Fruit fly (Drosophila melanogaster) whole organism, prepupa: Measurements from ENCODE around the gene Grx1.

Experiments
- CG10669 ChIP-seq: fragments of 200-800 bp; sonication (Bioruptor generic); optimal IDR thresholded peaks from 3 replicates; lab custom pipeline; 2018; ENCODE audit warnings: missing biosample characterization, mild to moderate bottlenecking, missing genetic modification characterization, moderate library complexity
- CG11294 ChIP-seq: fragments of 200-800 bp; sonication (Bioruptor generic); IDR thresholded peaks from 2 replicates; pipeline ENCODE4 v1.3.6; 2022; ENCODE audit warnings: missing biosample characterization, missing genetic modification characterization
- CG11762 ChIP-seq: fragments of 200-800 bp; sonication (Bioruptor generic); optimal IDR thresholded peaks from 3 replicates; lab custom pipeline; 2016; ENCODE audit warnings: missing biosample characterization, missing genetic modification characterization; ENCODE audit not compliant: insufficient read depth
- CG11902 ChIP-seq: fragments of 200-800 bp; sonication (Bioruptor generic); optimal IDR thresholded peaks from 3 replicates; lab custom pipeline; 2016; ENCODE audit warnings: missing biosample characterization, missing genetic modification characterization
- CG15336 ChIP-seq: fragments of 200-800 bp; sonication (Bioruptor generic); IDR thresholded peaks from 2 replicates; pipeline ENCODE4 v1.3.6; 2022; ENCODE audit warnings: missing biosample characterization, missing genetic modification characterization
- CG1621 ChIP-seq: fragments of 200-800 bp; sonication (Bioruptor generic); optimal IDR thresholded peaks from 3 replicates; lab custom pipeline; 2018; ENCODE audit warnings: missing biosample characterization, mild to moderate bottlenecking, missing genetic modification characterization
- CG3032 ChIP-seq: fragments of 200-800 bp; optimal IDR thresholded peaks from 2 replicates; lab custom pipeline; 2019; ENCODE audit warnings: missing biosample characterization, mild to moderate bottlenecking, missing genetic modification characterization, moderate library complexity
- CG32006 ChIP-seq: fragments of 200-800 bp; sonication (Bioruptor generic); optimal IDR thresholded peaks from 3 replicates; lab custom pipeline; 2017; ENCODE audit warnings: missing biosample characterization, mild to moderate bottlenecking, missing genetic modification characterization
- CG3919 ChIP-seq: fragments of 200-800 bp; sonication (Bioruptor generic); optimal IDR thresholded peaks from 3 replicates; lab custom pipeline; 2016; ENCODE audit warnings: missing biosample characterization, missing genetic modification characterization
- CG4318 ChIP-seq: fragments of 200-800 bp; sonication (Bioruptor generic); optimal IDR thresholded peaks from 3 replicates; lab custom pipeline; 2017; ENCODE audit warnings: missing biosample characterization, mild to moderate bottlenecking, missing genetic modification characterization
- CG6163 ChIP-seq: fragments of 200-800 bp; sonication (Bioruptor generic); IDR thresholded peaks from 3 replicates; pipeline ENCODE4 v1.3.6; 2022; ENCODE audit warnings: missing biosample characterization, missing genetic modification characterization
- CG6276 ChIP-seq: fragments of 200-800 bp; sonication (Bioruptor generic); optimal IDR thresholded peaks from 2 replicates; lab custom pipeline; 2017; ENCODE audit warnings: missing biosample characterization, mild to moderate bottlenecking, missing genetic modification characterization
- CG6792 ChIP-seq: fragments of 200-800 bp; sonication (Bioruptor generic); optimal IDR thresholded peaks from 3 replicates; lab custom pipeline; 2016; ENCODE audit warnings: missing biosample characterization, missing genetic modification characterization
- CG6854 ChIP-seq: fragments of 200-800 bp; sonication (Bioruptor generic); optimal IDR thresholded peaks from 2 replicates; lab custom pipeline; 2017; ENCODE audit warnings: missing biosample characterization, mild to moderate bottlenecking, missing genetic modification characterization
- CG7368 ChIP-seq: fragments of 200-800 bp; sonication (Bioruptor generic); optimal IDR thresholded peaks from 3 replicates; lab custom pipeline; 2016; ENCODE audit warnings: missing biosample characterization, missing genetic modification characterization
- CG8119 ChIP-seq: fragments of 200-800 bp; sonication (Bioruptor generic); IDR thresholded peaks from 3 replicates; pipeline ENCODE4 v1.3.6; 2022; ENCODE audit warnings: missing biosample characterization, missing genetic modification characterization
- CG8319 ChIP-seq: fragments of 200-800 bp; sonication (Bioruptor generic); optimal IDR thresholded peaks from 3 replicates; lab custom pipeline; 2016; ENCODE audit warnings: missing biosample characterization, missing genetic modification characterization
- CG8632 ChIP-seq: fragments of 200-800 bp; sonication (Bioruptor generic); optimal IDR thresholded peaks from 3 replicates; lab custom pipeline; 2016; ENCODE audit warnings: missing biosample characterization, missing genetic modification characterization
- CG9139 ChIP-seq: fragments of 200-800 bp; sonication (Bioruptor generic); optimal IDR thresholded peaks from 3 replicates; lab custom pipeline; 2017; ENCODE audit warnings: missing biosample characterization, mild to moderate bottlenecking, missing genetic modification characterization
- Eip75B ChIP-seq: fragments of 200-800 bp; sonication (Bioruptor generic); optimal IDR thresholded peaks from 3 replicates; lab custom pipeline; 2016; ENCODE audit warnings: missing biosample characterization, missing genetic modification characterization
- Eip78C ChIP-seq: fragments of 200-800 bp; sonication (Bioruptor generic); peaks from one replicate; lab custom pipeline; 2016; ENCODE audit warnings: missing biosample characterization, missing genetic modification characterization
- Ets21C ChIP-seq: fragments of 200-800 bp; sonication (Bioruptor generic); optimal IDR thresholded peaks from 3 replicates; lab custom pipeline; 2016; ENCODE audit warnings: missing biosample characterization, missing genetic modification characterization
- Gug ChIP-seq: fragments of 200-800 bp; sonication (Bioruptor generic); IDR thresholded peaks from 2 replicates; pipeline ENCODE4 v1.3.6; 2022; ENCODE audit warnings: missing biosample characterization, missing genetic modification characterization
- Hr38 ChIP-seq: sonication (Bioruptor generic); optimal IDR thresholded peaks from 2 replicates; lab custom pipeline; 2016; ENCODE audit warnings: missing biosample characterization, missing genetic modification characterization
- Hr39 ChIP-seq: fragments of 200-800 bp; sonication (Bioruptor generic); optimal IDR thresholded peaks from 2 replicates; lab custom pipeline; 2016; ENCODE audit warnings: missing biosample characterization, missing genetic modification characterization
- Hr4 ChIP-seq: fragments of 200-800 bp; sonication (Bioruptor generic); optimal IDR thresholded peaks from 3 replicates; lab custom pipeline; 2016; ENCODE audit warnings: missing biosample characterization, missing genetic modification characterization
- Lpt ChIP-seq: fragments of 200-800 bp; sonication (Bioruptor generic); optimal IDR thresholded peaks from 3 replicates; lab custom pipeline; 2016; ENCODE audit warnings: missing biosample characterization, missing genetic modification characterization
- OdsH ChIP-seq: fragments of 200-800 bp; sonication (Bioruptor generic); optimal IDR thresholded peaks from 3 replicates; lab custom pipeline; 2016; ENCODE audit warnings: missing biosample characterization, missing genetic modification characterization
- Smox ChIP-seq: fragments of 200-800 bp; sonication (Bioruptor generic); optimal IDR thresholded peaks from 3 replicates; lab custom pipeline; 2016; ENCODE audit warnings: missing biosample characterization, missing genetic modification characterization
- Sox102F ChIP-seq: fragments of 200-800 bp; sonication (Bioruptor generic); optimal IDR thresholded peaks from 2 replicates; lab custom pipeline; 2016; ENCODE audit warnings: missing biosample characterization, mild to moderate bottlenecking, missing genetic modification characterization
- Sox14 ChIP-seq: fragments of 200-800 bp; sonication (Bioruptor generic); optimal IDR thresholded peaks from 3 replicates; lab custom pipeline; 2016; ENCODE audit warnings: missing biosample characterization, missing genetic modification characterization
- Sox15 ChIP-seq: fragments of 200-800 bp; sonication (Bioruptor generic); optimal IDR thresholded peaks from 3 replicates; lab custom pipeline; 2016; ENCODE audit warnings: missing biosample characterization, missing genetic modification characterization
- achi ChIP-seq: fragments of 200-800 bp; sonication (Bioruptor generic); optimal IDR thresholded peaks from 3 replicates; lab custom pipeline; 2016; ENCODE audit warnings: missing biosample characterization, missing genetic modification characterization
- acj6 ChIP-seq: fragments of 200-800 bp; sonication (Bioruptor generic); optimal IDR thresholded peaks from 3 replicates; lab custom pipeline; 2016; ENCODE audit warnings: missing biosample characterization, missing genetic modification characterization
- cyc ChIP-seq: fragments of 200-800 bp; sonication (Bioruptor generic); optimal IDR thresholded peaks from 3 replicates; lab custom pipeline; 2016; ENCODE audit warnings: missing biosample characterization, missing genetic modification characterization
- dac ChIP-seq: fragments of 200-800 bp; sonication (Bioruptor generic); optimal IDR thresholded peaks from 2 replicates; lab custom pipeline; 2017; ENCODE audit warnings: missing biosample characterization, mild to moderate bottlenecking, missing genetic modification characterization
- dsx ChIP-seq: fragments of 200-800 bp; optimal IDR thresholded peaks from 3 replicates; lab custom pipeline; 2019; ENCODE audit warnings: missing biosample characterization, mild to moderate bottlenecking, missing genetic modification characterization, moderate library complexity; ENCODE audit not compliant: poor library complexity, severe bottlenecking
- fd59A ChIP-seq: fragments of 200-800 bp; sonication (Bioruptor generic); optimal IDR thresholded peaks from 2 replicates; lab custom pipeline; 2017; ENCODE audit warnings: missing biosample characterization, mild to moderate bottlenecking, missing genetic modification characterization, missing genetic modification reagents
- fd85E ChIP-seq: fragments of 200-800 bp; sonication (Bioruptor generic); optimal IDR thresholded peaks from 3 replicates; lab custom pipeline; 2016; ENCODE audit warnings: missing biosample characterization, missing genetic modification characterization
- net ChIP-seq: fragments of 200-800 bp; sonication (Bioruptor generic); optimal IDR thresholded peaks from 3 replicates; lab custom pipeline; 2016; ENCODE audit warnings: missing biosample characterization, missing genetic modification characterization
- spab ChIP-seq: fragments of 200-800 bp; sonication (Bioruptor generic); optimal IDR thresholded peaks from 2 replicates; lab custom pipeline; 2017; ENCODE audit warnings: missing biosample characterization, mild to moderate bottlenecking, missing genetic modification characterization, missing genetic modification reagents
- ss ChIP-seq, 2 experiments: fragments of 200-800 bp; sonication (Bioruptor generic); optimal IDR thresholded peaks; 2 replicates in 1 of 2; 3 replicates in 1 of 2; lab custom pipeline; 2017 to 2018; ENCODE audit warnings: mild to moderate bottlenecking in 2 of 2, missing biosample characterization in 2 of 2, missing genetic modification characterization in 2 of 2, moderate library complexity in 1 of 2
- topi ChIP-seq: fragments of 200-800 bp; sonication (Bioruptor generic); optimal IDR thresholded peaks from 3 replicates; lab custom pipeline; 2016; ENCODE audit warnings: missing biosample characterization, missing genetic modification characterization

Gene Grx1

dm6 chr3L:18822450-18823220, 46.4 kb upstream of the Grx1 start, which contains the start of gene Cat (continued):
- peak; percentile 95 for TF ChIP-seq fd59A (GFP tag; lab: Kevin White, UChicago)
- TF ChIP-seq CG1621 (tag; lab: Kevin White, UChicago): peak; percentile 99
- peak; percentile 30 for TF ChIP-seq Hr39 (GFP tag; lab: Kevin White, UChicago)
- TF ChIP-seq dac (GFP tag; lab: Kevin White, UChicago): peak; percentile 95
- TF ChIP-seq CG8319 (GFP tag; lab: Kevin White, UChicago): peak; percentile 97
- peak; percentile 68 for TF ChIP-seq Smox (GFP tag; lab: Kevin White, UChicago)
- peak; percentile 96 for TF ChIP-seq Sox102F (GFP tag; lab: Kevin White, UChicago)
- TF ChIP-seq Hr38: peak; percentile 80
- TF ChIP-seq dsx (GFP tag; lab: Kevin White, UChicago): peak; percentile 99
- peak; percentile 86 for TF ChIP-seq Hr4 (GFP tag; lab: Kevin White, UChicago)
- TF ChIP-seq, all 60 proteins: peak for 57

dm6 chr3L:18823221-18823514, 45.9 kb upstream of the Grx1 start:
- no peak for TF ChIP-seq net

- TF ChIP-seq CG15336 (GFP tag; lab: Robert Waterston, UW) (peak; percentile 19; the same call in 1 of the 2 replicates), dsx (GFP tag; lab: Kevin White, UChicago) (peak; percentile 5), Lpt (GFP tag; lab: Kevin White, UChicago) (peak; percentile 8), Eip78C (GFP tag; lab: Kevin White, UChicago) (peak; percentile 18), Gug (GFP tag; lab: Robert Waterston, UW) (no peak)
- TF ChIP-seq, all 60 proteins: peak for 4
Observed at dm6 chr3L:18823870-18824561, 45.0 kb upstream of the Grx1 start.

dm6 chr3L:18824851-18825250, 44.2 kb upstream of the Grx1 start:
- TF ChIP-seq cyc (GFP tag; lab: Kevin White, UChicago) (no peak), CG3919 (no peak), CG6792 (GFP tag; lab: Kevin White, UChicago) (no peak), CG8119 (GFP tag; lab: Robert Waterston, UW) (no peak), Sox102F (GFP tag; lab: Kevin White, UChicago) (no peak), topi (no peak), CG6854 (GFP tag; lab: Kevin White, UChicago) (no peak), CG3032 (tag; lab: Kevin White, UChicago) (no peak), Hr4 (GFP tag; lab: Kevin White, UChicago) (no peak), CG6276 (GFP tag; lab: Kevin White, UChicago) (peak; percentile 29), achi (GFP tag; lab: Kevin White, UChicago) (no peak), Eip75B (GFP tag; lab: Kevin White, UChicago) (no peak), acj6 (GFP tag; lab: Kevin White, UChicago) (no peak), CG32006 (GFP tag; lab: Kevin White, UChicago) (no peak), dac (GFP tag; lab: Kevin White, UChicago) (no peak), Hr38 (no peak), spab (GFP tag; lab: Kevin White, UChicago) (no peak), CG10669 (GFP tag; lab: Kevin White, UChicago) (no peak), Ets21C (GFP tag; lab: Kevin White, UChicago) (no peak), CG15336 (GFP tag; lab: Robert Waterston, UW) (no peak), OdsH (GFP tag; lab: Kevin White, UChicago) (no peak), Sox14 (GFP tag; lab: Kevin White, UChicago) (no peak), CG7368 (GFP tag; lab: Kevin White, UChicago) (no peak), CG11902 (GFP tag; lab: Kevin White, UChicago) (no peak), CG6163 (GFP tag; lab: Robert Waterston, UW) (no peak), Sox15 (GFP tag; lab: Kevin White, UChicago) (no peak), ss (GFP tag; optimal IDR thresholded peaks at IDR 0.05; lab: Kevin White, UChicago) (peak in 1 of 2 experiments; percentile 38), fd85E (GFP tag; lab: Kevin White, UChicago) (no peak), Eip78C (GFP tag; lab: Kevin White, UChicago) (peak; percentile 44), CG4318 (GFP tag; lab: Kevin White, UChicago) (no peak), CG11762 (no peak), Lpt (GFP tag; lab: Kevin White, UChicago) (no peak), CG9139 (GFP tag; lab: Kevin White, UChicago) (peak; percentile 25), CG8632 (GFP tag; lab: Kevin White, UChicago) (no peak), CG11294 (GFP tag; lab: Robert Waterston, UW) (no peak), CG1621 (tag; lab: Kevin White, UChicago) (no peak)
